Fruit fly (Drosophila melanogaster) Kc167 (cell line): ENCODE data around the gene CG7824.

ENCODE experiments used
- Myc ChIP-seq: fragments of >200 bp; optimal IDR thresholded peaks from 2 replicates; lab custom pipeline; 2017; ENCODE audit warnings: missing external identifiers
- insv ChIP-seq: fragments of >200 bp; optimal IDR thresholded peaks from 3 replicates; lab custom pipeline; 2018; ENCODE audit warnings: missing external identifiers
- ttk ChIP-seq: sonication (Bioruptor generic); optimal IDR thresholded peaks from 2 replicates; lab custom pipeline; 2017; ENCODE audit warnings: missing external identifiers

- TF ChIP-seq insv (lab: Kevin White, UChicago): no peak
- no peak for TF ChIP-seq Myc (lab: Kevin White, UChicago)
- no peak for TF ChIP-seq ttk (lab: Kevin White, UChicago)
Observed at dm6 chr3R:29835710-29836049, 23.1 kb downstream of the CG7824 start, which contains the start of gene Prtl99C.
